Worm (Caenorhabditis elegans) whole organism, young adult: ENCODE measurements around the gene Y59A8B.26.

Experiments used
- ceh-91 ChIP-seq: fragments of 200-800 bp; sonication (Bioruptor generic); IDR thresholded peaks from 2 replicates; pipeline ENCODE4 v1.3.6; 2022; ENCODE audit warnings: missing genetic modification reagents, missing genetic modification characterization, missing compliant biosample characterization
- dpl-1 ChIP-seq: fragments of 150-350 bp; optimal IDR thresholded peaks from 2 replicates; lab custom pipeline; 2014; ENCODE audit warnings: missing biosample characterization, missing genetic modification reagents, missing genetic modification characterization
- hlh-12 ChIP-seq: sonication (generic microtip); optimal IDR thresholded peaks from 2 replicates; lab custom pipeline; 2016; ENCODE audit warnings: missing genetic modification characterization, missing compliant biosample characterization
- let-607 ChIP-seq, 2 experiments: fragments of 200-800 bp in 1 of 2; sonication (Bioruptor generic) in 1 of 2; sonication (generic microtip) in 1 of 2; optimal IDR thresholded peaks; 2 replicates each; lab custom pipeline; 2016 to 2018; ENCODE audit warnings: mild to moderate bottlenecking in 2 of 2, missing compliant biosample characterization in 2 of 2, missing genetic modification characterization in 2 of 2, moderate library complexity in 2 of 2, missing genotype in 1 of 2
- lin-35 ChIP-seq, 3 experiments: fragments of 150-350 bp in 2 of 3; sonication (generic microtip) in 1 of 3; optimal IDR thresholded peaks; 2 replicates each; lab custom pipeline; 2014 to 2018; ENCODE audit warnings: missing biosample characterization in 3 of 3, missing genetic modification characterization in 3 of 3, missing genetic modification reagents in 3 of 3
- pha-4 ChIP-seq: fragments of 150-350 bp; sonication (generic microtip); optimal IDR thresholded peaks from 2 replicates; lab custom pipeline; 2014; ENCODE audit warnings: missing biosample characterization, missing genetic modification reagents, missing genetic modification characterization
- unc-62 ChIP-seq: fragments of 150-350 bp; optimal IDR thresholded peaks from 2 replicates; lab custom pipeline; 2014; ENCODE audit warnings: missing biosample characterization, missing genetic modification reagents, missing genetic modification characterization

DNA sequence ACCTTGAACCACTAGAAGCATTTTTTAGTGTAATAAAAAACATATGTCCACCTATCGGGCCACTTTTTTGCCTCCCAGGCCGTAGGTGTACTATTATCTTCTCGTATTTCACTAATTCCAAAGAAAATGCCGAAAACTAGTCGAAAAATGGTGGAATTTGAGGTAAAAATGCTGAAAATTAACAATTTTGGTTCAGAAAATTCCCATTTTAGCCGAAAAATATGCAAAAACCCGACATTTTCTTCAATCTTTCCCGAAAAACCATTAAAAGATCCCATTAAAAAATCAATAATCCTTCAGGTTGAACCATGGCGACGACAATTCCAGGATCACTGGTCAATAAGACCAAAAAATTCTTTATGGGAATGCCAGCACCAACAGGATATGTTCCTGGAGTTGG, 11.5 kb upstream of the Y59A8B.26 start, which contains the start of gene prp-6:
- TF ChIP-seq ceh-91 (GFP tag; lab: Robert Waterston, UW) (no peak), hlh-12 (no peak), pha-4 (no peak), unc-62 (GFP tag; lab: Kevin White, UChicago) (no peak), let-607 (tag; optimal IDR thresholded peaks at IDR 0.05; lab: Kevin White, UChicago) (no peak), lin-35 (GFP tag; optimal IDR thresholded peaks at IDR 0.05; lab: Kevin White, UChicago) (no peak), dpl-1 (no peak)
